Fruit fly (Drosophila melanogaster): Measurements from ENCODE around the gene Naa40.

Naa40 gene

dm6 chr3R:29745056-29745455, 20.3 kb upstream of the Naa40 start, which contains the start of the genes Wdr24 and IntS11 (continued):
- TF ChIP-seq brk (GFP tag; optimal IDR thresholded peaks at IDR 0.05) = no peak
- TF ChIP-seq Sp1 (GFP tag; optimal IDR thresholded peaks at IDR 0.05) = peak; percentile 95
- no peak for TF ChIP-seq jim (GFP tag; optimal IDR thresholded peaks at IDR 0.05)
- no peak for TF ChIP-seq Myc (optimal IDR thresholded peaks at IDR 0.05)

- TF ChIP-seq usp (GFP tag; optimal IDR thresholded peaks at IDR 0.05) (no peak), br (GFP tag; optimal IDR thresholded peaks at IDR 0.05) (no peak), Hr83 (GFP tag; optimal IDR thresholded peaks at IDR 0.05; ENCODE audit: poor library complexity, severe bottlenecking) (no peak), Mio (GFP tag; optimal IDR thresholded peaks at IDR 0.05) (no peak), Rel (GFP tag; optimal IDR thresholded peaks at IDR 0.05) (no peak), Rel (tag; optimal IDR thresholded peaks at IDR 0.05) (no peak), OdsH (GFP tag; optimal IDR thresholded peaks at IDR 0.05) (no peak), CG32264 (GFP tag; optimal IDR thresholded peaks at IDR 0.05) (no peak), dl (GFP tag; optimal IDR thresholded peaks at IDR 0.05; ENCODE audit: insufficient read depth in 1 of 2, partially characterized antibody in 2 of 2) (no peak), sage (GFP tag; optimal IDR thresholded peaks at IDR 0.05) (no peak), Myc (optimal IDR thresholded peaks at IDR 0.05) (no peak), Hr78 (GFP tag; optimal IDR thresholded peaks at IDR 0.05) (no peak), pan (optimal IDR thresholded peaks at IDR 0.05) (no peak), Dfd (GFP tag; optimal IDR thresholded peaks at IDR 0.05) (no peak), dsf (GFP tag; optimal IDR thresholded peaks at IDR 0.05; ENCODE audit: borderline replicate concordance) (no peak), CG9705 (GFP tag; optimal IDR thresholded peaks at IDR 0.05) (no peak), woc (GFP tag; optimal IDR thresholded peaks at IDR 0.05) (no peak), Hnf4 (GFP tag; optimal IDR thresholded peaks at IDR 0.05) (no peak), lola (GFP tag; optimal IDR thresholded peaks at IDR 0.05) (no peak)
These were observed 15.3 kb upstream of the Naa40 start for dm6 chr3R:29740078-29740477.

- no peak for TF ChIP-seq dmrt93B (GFP tag; optimal IDR thresholded peaks at IDR 0.05)
- TF ChIP-seq Vsx2 (GFP tag; optimal IDR thresholded peaks at IDR 0.05; ENCODE audit: partially characterized antibody) = no peak
- TF ChIP-seq tai (GFP tag; optimal IDR thresholded peaks at IDR 0.05) = no peak
- peak; percentile 47 for TF ChIP-seq h (GFP tag; optimal IDR thresholded peaks at IDR 0.05)
- peak; percentile 70 for TF ChIP-seq OdsH (GFP tag; optimal IDR thresholded peaks at IDR 0.05)
- TF ChIP-seq GATAd (GFP tag; optimal IDR thresholded peaks at IDR 0.05) = no peak
- no peak for TF ChIP-seq brk (GFP tag; optimal IDR thresholded peaks at IDR 0.05)
- no peak for TF ChIP-seq sage (GFP tag; optimal IDR thresholded peaks at IDR 0.05)
- TF ChIP-seq rgr (GFP tag; optimal IDR thresholded peaks at IDR 0.05) = peak; percentile 58
- TF ChIP-seq Hr83 (GFP tag; optimal IDR thresholded peaks at IDR 0.05; ENCODE audit: poor library complexity, severe bottlenecking) = no peak
- peak in 1 of 2 experiments; percentile 69 for TF ChIP-seq foxo (GFP tag; optimal IDR thresholded peaks at IDR 0.05)
- peak; percentile 5 for TF ChIP-seq Jra (GFP tag; optimal IDR thresholded peaks at IDR 0.05)
- TF ChIP-seq sv (GFP tag; optimal IDR thresholded peaks at IDR 0.05) = peak; percentile 5
- no peak for TF ChIP-seq usp (GFP tag; optimal IDR thresholded peaks at IDR 0.05)
- peak; percentile 50 for TF ChIP-seq Sp1 (GFP tag; optimal IDR thresholded peaks at IDR 0.05)
- no peak for TF ChIP-seq CrebA (GFP tag; optimal IDR thresholded peaks at IDR 0.05; ENCODE audit: borderline replicate concordance)
- no peak for TF ChIP-seq lola (GFP tag; optimal IDR thresholded peaks at IDR 0.05)
- TF ChIP-seq br (GFP tag; optimal IDR thresholded peaks at IDR 0.05) = peak; percentile 11
- no peak for TF ChIP-seq jim (GFP tag; optimal IDR thresholded peaks at IDR 0.05)
- TF ChIP-seq Myc (optimal IDR thresholded peaks at IDR 0.05) = no peak
- no peak for TF ChIP-seq Rel (GFP tag; optimal IDR thresholded peaks at IDR 0.05)
- TF ChIP-seq Rel (tag; optimal IDR thresholded peaks at IDR 0.05) = no peak
- TF ChIP-seq Hr78 (GFP tag; optimal IDR thresholded peaks at IDR 0.05) = no peak
- TF ChIP-seq pan (optimal IDR thresholded peaks at IDR 0.05) = no peak
- no peak for TF ChIP-seq Dfd (GFP tag; optimal IDR thresholded peaks at IDR 0.05)
- TF ChIP-seq CG9705 (GFP tag; optimal IDR thresholded peaks at IDR 0.05) = no peak
- no peak for TF ChIP-seq dl (GFP tag; optimal IDR thresholded peaks at IDR 0.05; ENCODE audit: insufficient read depth in 1 of 2, partially characterized antibody in 2 of 2)
- TF ChIP-seq Dif (GFP tag; optimal IDR thresholded peaks at IDR 0.05; ENCODE audit: partially characterized antibody) = no peak
- TF ChIP-seq Mio (GFP tag; optimal IDR thresholded peaks at IDR 0.05) = no peak
- no peak for TF ChIP-seq N (GFP tag; optimal IDR thresholded peaks at IDR 0.05)
- TF ChIP-seq fru (GFP tag; optimal IDR thresholded peaks at IDR 0.05) = peak; percentile 60
- peak; percentile 13 for TF ChIP-seq woc (GFP tag; optimal IDR thresholded peaks at IDR 0.05)
- TF ChIP-seq HLH106 (tag; optimal IDR thresholded peaks at IDR 0.05) = peak; percentile 46
- peak; percentile 3 for TF ChIP-seq ey (GFP tag; optimal IDR thresholded peaks at IDR 0.05)
- no peak for TF ChIP-seq dsf (GFP tag; optimal IDR thresholded peaks at IDR 0.05; ENCODE audit: borderline replicate concordance)
- TF ChIP-seq Hnf4 (GFP tag; optimal IDR thresholded peaks at IDR 0.05) = peak; percentile 55
- TF ChIP-seq CG32264 (GFP tag; optimal IDR thresholded peaks at IDR 0.05) = no peak
- TF ChIP-seq psq (GFP tag; optimal IDR thresholded peaks at IDR 0.05) = peak; percentile 79
- TF ChIP-seq Abd-B (GFP tag; optimal IDR thresholded peaks at IDR 0.05) = no peak
These were observed 13.1 kb upstream of the Naa40 start, which contains the start of gene Gnpnat for dm6 chr3R:29737891-29738290. Gene Gnpnat (plus strand): TSS chr3R:29738275.

Measured in whole organism, wandering third instar larva.